Worm (Caenorhabditis elegans) whole organism, L4 larva: Measurements from ENCODE around the gene fipr-5.
A peak's percentile ranks its signal among the peaks of the same experiment; 100 is the strongest.

Experiments used
- F26F4.8 ChIP-seq: fragments of 200-800 bp; sonication (Bioruptor generic); conservative IDR thresholded peaks from 2 replicates; pipeline ENCODE4 v1.3.6; 2022; ENCODE audit warnings: missing genetic modification characterization, missing compliant biosample characterization
- F44E2.7 ChIP-seq: fragments of 200-800 bp; sonication (Bioruptor generic); IDR thresholded peaks from 2 replicates; pipeline ENCODE4 v2.1.2; 2022; ENCODE audit warnings: missing genetic modification characterization, missing compliant biosample characterization
- F49E8.2 ChIP-seq: sonication (generic microtip); optimal IDR thresholded peaks from 2 replicates; lab custom pipeline; 2016; ENCODE audit warnings: missing compliant biosample characterization, mild to moderate bottlenecking, missing genetic modification characterization, borderline replicate concordance
- T26A8.4 ChIP-seq: fragments of 200-800 bp; sonication (Bioruptor generic); IDR thresholded peaks from 2 replicates; pipeline ENCODE4 v1.3.6; 2022; ENCODE audit warnings: missing genetic modification characterization, missing compliant biosample characterization
- Y105C5A.15 ChIP-seq: fragments of 200-800 bp; sonication (Bioruptor generic); IDR thresholded peaks from 2 replicates; pipeline ENCODE4 v1.3.6; 2022; ENCODE audit warnings: missing genetic modification characterization, missing compliant biosample characterization
- ZK337.2 ChIP-seq: fragments of 200-800 bp; sonication (Bioruptor generic); IDR thresholded peaks from 2 replicates; pipeline ENCODE4 v1.3.6; 2022; ENCODE audit warnings: missing genetic modification reagents, missing genetic modification characterization, missing compliant biosample characterization
- aha-1 ChIP-seq: fragments of 150-350 bp; peaks from one replicate; lab custom pipeline; 2014; ENCODE audit warnings: missing biosample characterization, missing genetic modification characterization
- ama-1 ChIP-seq: fragments of 150-350 bp; optimal IDR thresholded peaks from 2 replicates; lab custom pipeline; 2014; ENCODE audit warnings: inconsistent platforms, mixed read lengths
- arid-1 ChIP-seq: fragments of 200-800 bp; sonication (Bioruptor generic); conservative IDR thresholded peaks from 2 replicates; pipeline ENCODE4 v1.3.6; 2022; ENCODE audit warnings: missing genetic modification reagents, missing genetic modification characterization, missing compliant biosample characterization
- ceh-20 ChIP-seq: fragments of 200-800 bp; sonication (Bioruptor generic); IDR thresholded peaks from 2 replicates; pipeline ENCODE4 v1.3.6; 2022; ENCODE audit warnings: missing genetic modification reagents, missing genetic modification characterization, missing compliant biosample characterization
- ceh-28 ChIP-seq: fragments of 150-350 bp; optimal IDR thresholded peaks from 2 replicates; lab custom pipeline; 2014; ENCODE audit warnings: missing biosample characterization, missing genetic modification reagents, missing genetic modification characterization
- ceh-44 ChIP-seq: fragments of 200-800 bp; sonication (Bioruptor generic); IDR thresholded peaks from 2 replicates; pipeline ENCODE4 v1.3.6; 2022; ENCODE audit warnings: missing genetic modification reagents, missing genetic modification characterization, missing compliant biosample characterization
- ces-1 ChIP-seq: fragments of 150-350 bp; sonication (generic microtip); optimal IDR thresholded peaks from 4 replicates; lab custom pipeline; 2014; ENCODE audit warnings: missing biosample characterization, missing genetic modification reagents, missing genetic modification characterization
- ctbp-1 ChIP-seq: fragments of 200-800 bp; sonication (Bioruptor generic); IDR thresholded peaks from 2 replicates; pipeline ENCODE4 v1.3.6; 2022; ENCODE audit warnings: missing genetic modification reagents, missing genetic modification characterization, missing compliant biosample characterization
- daf-12 ChIP-seq: fragments of 150-350 bp; optimal IDR thresholded peaks from 2 replicates; lab custom pipeline; 2014; ENCODE audit warnings: missing biosample characterization, missing genetic modification reagents, missing genetic modification characterization
- daf-19 ChIP-seq: fragments of 200-800 bp; sonication (Bioruptor generic); conservative IDR thresholded peaks from 2 replicates; pipeline ENCODE4 v1.3.6; 2022; ENCODE audit warnings: missing genetic modification characterization, missing compliant biosample characterization
- daf-8 ChIP-seq: fragments of 200-800 bp; sonication (Bioruptor generic); IDR thresholded peaks from 2 replicates; pipeline ENCODE4 v1.3.6; 2022; ENCODE audit warnings: missing genetic modification characterization, missing compliant biosample characterization
- dmd-6 ChIP-seq: fragments of 200-800 bp; sonication (Bioruptor generic); IDR thresholded peaks from 2 replicates; pipeline ENCODE4 v1.3.6; 2022; ENCODE audit warnings: missing genetic modification reagents, missing genetic modification characterization, missing compliant biosample characterization
- dmd-8 ChIP-seq: fragments of 200-800 bp; sonication (Bioruptor generic); IDR thresholded peaks from 2 replicates; pipeline ENCODE4 v1.3.6; 2022; ENCODE audit warnings: missing genetic modification characterization, missing compliant biosample characterization
- dmd-9 ChIP-seq: fragments of 200-800 bp; sonication (Bioruptor generic); IDR thresholded peaks from 2 replicates; pipeline ENCODE4 v1.3.6; 2022; ENCODE audit warnings: missing genetic modification reagents, missing genetic modification characterization, missing compliant biosample characterization
- duxl-1 ChIP-seq: sonication (generic microtip); optimal IDR thresholded peaks from 2 replicates; lab custom pipeline; 2016; ENCODE audit warnings: mild to moderate bottlenecking, missing genetic modification characterization, moderate library complexity, missing compliant biosample characterization; ENCODE audit not compliant: poor library complexity
- egl-27 ChIP-seq: sonication (generic microtip); optimal IDR thresholded peaks from 3 replicates; lab custom pipeline; 2017; ENCODE audit warnings: missing biosample characterization, missing genetic modification reagents, missing genetic modification characterization
- egl-43 ChIP-seq: fragments of 200-800 bp; sonication (Bioruptor generic); IDR thresholded peaks from 2 replicates; pipeline ENCODE4 v1.3.6; 2022; ENCODE audit warnings: missing genetic modification reagents, missing genetic modification characterization, missing compliant biosample characterization
- fkh-10 ChIP-seq: fragments of 150-350 bp; optimal IDR thresholded peaks from 2 replicates; lab custom pipeline; 2014; ENCODE audit warnings: missing biosample characterization, missing genetic modification reagents, missing genetic modification characterization
- fos-1 ChIP-seq: fragments of 150-350 bp; optimal IDR thresholded peaks from 2 replicates; lab custom pipeline; 2014; ENCODE audit warnings: missing biosample characterization, missing genetic modification characterization
- hif-1 ChIP-seq, 2 experiments: sonication (generic microtip); optimal IDR thresholded peaks; 2 replicates each; lab custom pipeline; 2016 to 2017; ENCODE audit warnings: missing compliant biosample characterization in 2 of 2, missing genetic modification characterization in 2 of 2, missing genetic modification reagents in 2 of 2, missing genotype in 2 of 2, mild to moderate bottlenecking in 1 of 2
- hlh-11 ChIP-seq: fragments of 200-800 bp; sonication (Bioruptor generic); optimal IDR thresholded peaks from 2 replicates; lab custom pipeline; 2018; ENCODE audit warnings: mild to moderate bottlenecking, missing genetic modification characterization, missing compliant biosample characterization
- hmg-1.1 ChIP-seq: fragments of 200-800 bp; sonication (Bioruptor generic); IDR thresholded peaks from 2 replicates; pipeline ENCODE4 v1.3.6; 2022; ENCODE audit warnings: missing genetic modification reagents, missing genetic modification characterization, missing compliant biosample characterization
- lin-15B ChIP-seq: fragments of 150-350 bp; sonication (generic microtip); optimal IDR thresholded peaks from 3 replicates; lab custom pipeline; 2014; ENCODE audit warnings: missing biosample characterization, missing genetic modification characterization
- lin-29 ChIP-seq: fragments of 200-800 bp; sonication (Bioruptor generic); IDR thresholded peaks from 2 replicates; pipeline ENCODE4 v1.3.6; 2022; ENCODE audit warnings: missing genetic modification reagents, missing genetic modification characterization, missing compliant biosample characterization
- lin-38 ChIP-seq: fragments of 200-800 bp; sonication (Bioruptor generic); IDR thresholded peaks from 2 replicates; pipeline ENCODE4 v1.3.6; 2022; ENCODE audit warnings: missing genetic modification reagents, missing genetic modification characterization, missing compliant biosample characterization
- lir-3 ChIP-seq: sonication (generic microtip); optimal IDR thresholded peaks from 2 replicates; lab custom pipeline; 2016; ENCODE audit warnings: mild to moderate bottlenecking, missing genetic modification characterization, missing compliant biosample characterization
- mdl-1 ChIP-seq, 2 experiments: fragments of 150-350 bp in 1 of 2; sonication (generic microtip) in 1 of 2; optimal IDR thresholded peaks; 2 replicates each; lab custom pipeline; 2014 to 2017; ENCODE audit warnings: missing biosample characterization in 2 of 2, missing genetic modification characterization in 2 of 2
- mep-1 ChIP-seq: fragments of 150-350 bp; sonication (generic microtip); optimal IDR thresholded peaks from 3 replicates; lab custom pipeline; 2014; ENCODE audit warnings: missing biosample characterization, missing genetic modification characterization
- mxl-2 ChIP-seq: fragments of 200-800 bp; sonication (Bioruptor generic); conservative IDR thresholded peaks from 2 replicates; pipeline ENCODE4 v1.3.6; 2022; ENCODE audit warnings: missing genetic modification reagents, missing genetic modification characterization, missing compliant biosample characterization
- mxl-3 ChIP-seq: fragments of 200-800 bp; sonication (Bioruptor generic); optimal IDR thresholded peaks from 2 replicates; lab custom pipeline; 2018; ENCODE audit warnings: mild to moderate bottlenecking, missing genetic modification characterization, missing compliant biosample characterization
- nhr-102 ChIP-seq: sonication (generic microtip); optimal IDR thresholded peaks from 2 replicates; lab custom pipeline; 2016; ENCODE audit warnings: mild to moderate bottlenecking, missing genetic modification characterization, moderate library complexity, missing compliant biosample characterization
- nhr-42 ChIP-seq: fragments of 200-800 bp; sonication (Bioruptor generic); IDR thresholded peaks from 2 replicates; pipeline ENCODE4 v1.3.6; 2022; ENCODE audit warnings: missing genetic modification characterization, missing compliant biosample characterization
- nhr-6 ChIP-seq: fragments of 150-350 bp; optimal IDR thresholded peaks from 2 replicates; lab custom pipeline; 2014; ENCODE audit warnings: missing biosample characterization, missing genetic modification characterization
- nhr-76 ChIP-seq: fragments of 150-350 bp; optimal IDR thresholded peaks from 2 replicates; lab custom pipeline; 2014; ENCODE audit warnings: missing biosample characterization, missing genetic modification characterization
- pha-4 ChIP-seq, 2 experiments: fragments of 150-350 bp in 1 of 2; fragments of 200-800 bp in 1 of 2; sonication (Bioruptor generic) in 1 of 2; IDR thresholded peaks in 1 of 2; optimal IDR thresholded peaks in 1 of 2; 2 replicates each; pipeline versions ENCODE4 v1.3.6 to Lab custom; 2014 to 2022; ENCODE audit warnings: missing genetic modification characterization in 2 of 2, missing genetic modification reagents in 2 of 2, missing biosample characterization in 1 of 2, missing compliant biosample characterization in 1 of 2
- saeg-2 ChIP-seq: fragments of 200-800 bp; sonication (Bioruptor generic); IDR thresholded peaks from 2 replicates; pipeline ENCODE4 v1.3.6; 2022; ENCODE audit warnings: missing genetic modification reagents, missing genetic modification characterization, missing compliant biosample characterization
- skn-1 ChIP-seq: fragments of 150-350 bp; optimal IDR thresholded peaks from 2 replicates; lab custom pipeline; 2014; ENCODE audit warnings: missing biosample characterization, missing genetic modification characterization
- spr-1 ChIP-seq: sonication (generic microtip); optimal IDR thresholded peaks from 2 replicates; lab custom pipeline; 2016; ENCODE audit warnings: mild to moderate bottlenecking, missing genetic modification characterization, missing compliant biosample characterization
- spr-3 ChIP-seq: fragments of 200-800 bp; sonication (Bioruptor generic); optimal IDR thresholded peaks from 2 replicates; lab custom pipeline; 2018; ENCODE audit warnings: mild to moderate bottlenecking, missing genetic modification characterization, missing compliant biosample characterization
- tra-1 ChIP-seq: fragments of 200-800 bp; sonication (Bioruptor generic); IDR thresholded peaks from 2 replicates; pipeline ENCODE4 v1.3.6; 2022; ENCODE audit warnings: missing genetic modification reagents, missing genetic modification characterization, missing compliant biosample characterization
- unc-130 ChIP-seq: sonication (generic microtip); optimal IDR thresholded peaks from 2 replicates; lab custom pipeline; 2016; ENCODE audit warnings: missing genetic modification reagents, missing genetic modification characterization, missing compliant biosample characterization
- vab-7 ChIP-seq: fragments of 200-800 bp; sonication (Bioruptor generic); IDR thresholded peaks from 2 replicates; pipeline ENCODE4 v1.3.6; 2022; ENCODE audit warnings: missing genetic modification reagents, missing genetic modification characterization, missing compliant biosample characterization
- zag-1 ChIP-seq: fragments of 150-350 bp; optimal IDR thresholded peaks from 2 replicates; lab custom pipeline; 2014; ENCODE audit warnings: missing biosample characterization, missing genetic modification characterization
- zfp-3 ChIP-seq: fragments of 200-800 bp; sonication (Bioruptor generic); conservative IDR thresholded peaks from 2 replicates; pipeline ENCODE4 v1.3.6; 2022; ENCODE audit warnings: missing genetic modification reagents, missing genetic modification characterization, missing compliant biosample characterization
- ztf-7 ChIP-seq: fragments of 150-350 bp; optimal IDR thresholded peaks from 2 replicates; lab custom pipeline; 2014; ENCODE audit warnings: missing biosample characterization, missing genetic modification characterization

Gene fipr-5

DNA sequence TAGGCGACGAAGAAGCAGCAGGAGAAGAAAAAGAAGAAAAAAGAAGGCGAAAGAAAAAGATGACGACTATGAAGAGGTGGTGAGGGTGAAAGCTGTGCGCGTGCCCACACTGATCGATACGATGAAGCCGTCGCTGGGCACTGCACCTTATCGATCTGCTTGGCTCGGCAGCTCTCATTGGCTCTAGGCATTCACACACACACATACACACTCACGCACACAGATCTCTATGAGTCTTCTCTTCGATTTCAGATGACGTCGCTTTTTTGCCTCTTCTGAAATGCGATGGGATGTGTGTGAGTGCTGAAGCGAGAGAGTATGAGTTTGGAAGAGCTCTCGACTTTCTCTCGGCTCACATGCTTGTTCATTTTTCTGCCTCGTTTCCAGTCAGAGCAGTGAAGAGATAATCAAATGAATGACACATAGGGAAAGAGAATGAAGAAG is 46.6 kb downstream of the fipr-5 start (continued):
- TF ChIP-seq tra-1 (GFP tag; lab: Robert Waterston, UW) (peak; percentile 36; the same call in 1 of the 2 replicates), spr-1 (tag; lab: Kevin White, UChicago) (no peak), F49E8.2 (tag; lab: Kevin White, UChicago) (no peak), ceh-20 (GFP tag; lab: Robert Waterston, UW) (peak; percentile 58; the same call in 1 of the 2 replicates), duxl-1 (tag; lab: Kevin White, UChicago) (no peak), hmg-1.1 (GFP tag; lab: Robert Waterston, UW) (peak; percentile 82), dmd-9 (GFP tag; lab: Robert Waterston, UW) (no peak), ama-1 (lab: Kevin White, UChicago) (no peak), lir-3 (tag; lab: Kevin White, UChicago) (no peak), mxl-2 (GFP tag; lab: Robert Waterston, UW) (no peak), F26F4.8 (no peak), zfp-3 (GFP tag; lab: Robert Waterston, UW) (no peak), fos-1 (tag; lab: Kevin White, UChicago) (no peak), nhr-6 (tag; lab: Kevin White, UChicago) (no peak), nhr-42 (GFP tag; lab: Robert Waterston, UW) (0 out of 2 replicates have a peak, but pooled peaks have one; percentile 15), dmd-8 (GFP tag; lab: Robert Waterston, UW) (no peak), lin-38 (peak; percentile 47; the same call in 1 of the 2 replicates), nhr-76 (no peak), ces-1 (GFP tag; lab: Kevin White, UChicago) (peak; percentile 77), daf-19 (GFP tag; lab: Robert Waterston, UW) (no peak), hlh-11 (tag; lab: Kevin White, UChicago) (peak; percentile 56), mxl-3 (GFP tag; lab: Kevin White, UChicago) (peak; percentile 28), ZK337.2 (GFP tag; lab: Robert Waterston, UW) (no peak), mdl-1 (tag; optimal IDR thresholded peaks at IDR 0.05; lab: Kevin White, UChicago) (peak; percentile 18 to 90), ztf-7 (tag; lab: Kevin White, UChicago) (no peak), daf-12 (tag; lab: Kevin White, UChicago) (no peak), vab-7 (0 out of 2 replicates have a peak, but pooled peaks have one; percentile 33), mep-1 (tag; lab: Kevin White, UChicago) (peak; percentile 85), dmd-6 (peak; percentile 47), lin-29 (no peak), zag-1 (tag; lab: Kevin White, UChicago) (peak; percentile 20), ctbp-1 (GFP tag; lab: Robert Waterston, UW) (peak; percentile 85; the same call in 1 of the 2 replicates), nhr-102 (no peak), arid-1 (GFP tag; lab: Robert Waterston, UW) (0 out of 2 replicates have a peak, but pooled peaks have one; percentile 31), daf-8 (no peak), Y105C5A.15 (GFP tag; lab: Robert Waterston, UW) (no peak), unc-130 (GFP tag; lab: Kevin White, UChicago) (no peak), lin-15B (tag; lab: Kevin White, UChicago) (no peak), spr-3 (no peak), saeg-2 (GFP tag; lab: Robert Waterston, UW) (0 out of 2 replicates have a peak, but pooled peaks have one; percentile 26), T26A8.4 (GFP tag; lab: Robert Waterston, UW) (no peak), aha-1 (tag; lab: Kevin White, UChicago) (peak; percentile 100), ceh-44 (GFP tag; lab: Robert Waterston, UW) (no peak), egl-27 (tag; lab: Kevin White, UChicago) (no peak), pha-4 (GFP tag; IDR thresholded peaks at IDR 0.05; lab: Robert Waterston, UW) (no peak), pha-4 (tag; optimal IDR thresholded peaks at IDR 0.05; lab: Kevin White, UChicago) (no peak), F44E2.7 (GFP tag; lab: Robert Waterston, UW) (no peak), fkh-10 (GFP tag; lab: Kevin White, UChicago) (peak; percentile 98), hif-1 (tag; optimal IDR thresholded peaks at IDR 0.05; lab: Kevin White, UChicago) (peak in 1 of 2 experiments; percentile 66), skn-1 (tag; lab: Kevin White, UChicago) (no peak), egl-43 (GFP tag; lab: Robert Waterston, UW) (peak; percentile 84), ceh-28 (peak; percentile 78)
